Fruit fly (Drosophila melanogaster): ENCODE data around the gene FucT6.

The FucT6 gene

DNA sequence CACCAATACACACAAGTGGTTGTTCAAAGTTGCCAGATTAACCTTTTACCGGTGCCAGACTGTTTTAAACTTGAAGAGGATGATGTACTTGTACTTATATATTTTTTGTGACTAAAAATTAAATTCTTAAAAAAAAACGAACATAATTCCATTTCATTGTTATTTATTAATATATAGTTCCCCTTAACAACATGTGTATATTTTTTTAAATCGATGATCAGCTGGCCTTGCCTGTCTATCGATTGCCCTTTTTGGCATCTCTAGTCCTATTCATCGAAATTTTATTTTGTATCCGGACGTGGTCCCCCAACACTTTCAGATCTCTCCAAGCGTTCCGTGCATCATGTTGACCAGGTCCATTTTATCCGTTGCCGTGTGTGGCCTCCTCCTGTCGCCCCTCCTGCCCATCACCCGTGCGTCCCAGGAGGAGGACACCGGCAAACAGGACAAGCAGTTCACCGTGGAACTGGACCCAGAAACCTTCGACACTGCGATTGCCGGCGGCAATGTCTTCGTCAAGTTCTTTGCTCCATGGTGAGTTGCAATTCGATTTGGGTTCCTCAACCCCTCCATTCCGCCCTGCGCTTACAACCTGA, 7.1 kb upstream of the FucT6 start, which contains the start of gene prtp:
TSS of gene prtp (plus strand) at position 26 of the 596 bp plus-strand sequence.
- TF ChIP-seq CG8478 (optimal IDR thresholded peaks at IDR 0.05) (no peak), pan (optimal IDR thresholded peaks at IDR 0.05) (no peak), Dll (optimal IDR thresholded peaks at IDR 0.05) (no peak)

DNA sequence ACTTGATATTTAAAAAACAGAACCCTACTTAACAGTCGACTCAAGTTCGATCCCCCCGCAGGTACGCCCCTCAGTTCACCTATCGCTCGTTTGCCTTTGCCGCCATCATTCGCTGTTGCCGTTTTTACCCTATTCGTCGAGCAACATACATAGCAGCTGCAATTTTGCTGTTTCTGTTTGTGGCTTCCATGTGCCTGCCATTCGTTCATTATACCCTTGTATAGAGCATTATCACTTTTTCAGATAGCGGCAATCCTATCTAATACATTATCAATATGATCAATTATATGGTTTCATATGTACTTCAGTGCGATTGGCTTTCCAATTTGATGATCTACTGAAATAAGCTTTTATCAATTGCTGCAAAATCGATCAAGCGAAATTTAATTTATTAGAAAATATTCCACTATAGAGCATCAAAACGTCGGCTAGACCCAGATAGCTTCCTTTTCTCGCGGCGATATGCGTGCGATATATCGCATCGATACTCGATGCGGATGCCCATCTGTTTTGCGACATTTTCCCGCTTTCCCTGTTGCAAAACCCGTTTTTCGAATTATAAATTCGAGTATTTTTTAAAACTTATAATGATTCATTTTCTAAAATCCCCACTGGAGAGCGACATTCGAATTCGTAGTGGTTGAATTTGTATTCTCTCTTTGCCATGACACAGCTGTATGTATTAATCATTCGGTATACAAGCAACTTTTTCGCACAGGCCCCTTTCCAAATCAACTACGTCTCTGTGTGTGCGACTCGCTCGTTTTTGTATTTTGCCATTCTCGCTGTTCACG, 6.4 kb upstream of the FucT6 start:
- no peak for TF ChIP-seq usp (GFP tag; optimal IDR thresholded peaks at IDR 0.05)
- TF ChIP-seq psq (optimal IDR thresholded peaks at IDR 0.05): no peak
- TF ChIP-seq EcR (GFP tag; optimal IDR thresholded peaks at IDR 0.05): no peak
- TF ChIP-seq Dll (optimal IDR thresholded peaks at IDR 0.05): no peak
- TF ChIP-seq pan (optimal IDR thresholded peaks at IDR 0.05): no peak
- TF ChIP-seq CG8478 (optimal IDR thresholded peaks at IDR 0.05): no peak

DNA sequence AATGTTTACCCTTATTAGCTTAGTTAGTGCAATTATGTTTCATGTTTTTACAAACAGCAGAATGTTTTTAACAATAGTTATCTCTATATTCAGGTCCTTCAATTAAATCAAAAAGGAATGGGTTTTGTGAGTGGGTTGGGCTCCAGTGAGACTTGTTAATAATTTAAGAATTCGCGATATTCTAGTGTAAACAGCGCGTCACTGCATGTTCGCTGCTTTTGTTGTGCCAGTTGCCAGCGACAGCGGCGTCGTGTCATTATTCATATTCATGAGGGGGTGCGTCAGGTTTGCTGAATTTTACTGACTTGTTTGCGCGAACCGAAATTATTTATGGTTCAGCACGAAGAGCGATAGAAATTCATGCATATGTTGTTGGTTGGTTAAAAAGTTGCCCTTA, 5.5 kb upstream of the FucT6 start, which contains the start of gene Amun:
TSS of gene Amun (minus strand) at position 303 of the 397 bp plus-strand sequence.
- TF ChIP-seq Dll (optimal IDR thresholded peaks at IDR 0.05): no peak

DNA sequence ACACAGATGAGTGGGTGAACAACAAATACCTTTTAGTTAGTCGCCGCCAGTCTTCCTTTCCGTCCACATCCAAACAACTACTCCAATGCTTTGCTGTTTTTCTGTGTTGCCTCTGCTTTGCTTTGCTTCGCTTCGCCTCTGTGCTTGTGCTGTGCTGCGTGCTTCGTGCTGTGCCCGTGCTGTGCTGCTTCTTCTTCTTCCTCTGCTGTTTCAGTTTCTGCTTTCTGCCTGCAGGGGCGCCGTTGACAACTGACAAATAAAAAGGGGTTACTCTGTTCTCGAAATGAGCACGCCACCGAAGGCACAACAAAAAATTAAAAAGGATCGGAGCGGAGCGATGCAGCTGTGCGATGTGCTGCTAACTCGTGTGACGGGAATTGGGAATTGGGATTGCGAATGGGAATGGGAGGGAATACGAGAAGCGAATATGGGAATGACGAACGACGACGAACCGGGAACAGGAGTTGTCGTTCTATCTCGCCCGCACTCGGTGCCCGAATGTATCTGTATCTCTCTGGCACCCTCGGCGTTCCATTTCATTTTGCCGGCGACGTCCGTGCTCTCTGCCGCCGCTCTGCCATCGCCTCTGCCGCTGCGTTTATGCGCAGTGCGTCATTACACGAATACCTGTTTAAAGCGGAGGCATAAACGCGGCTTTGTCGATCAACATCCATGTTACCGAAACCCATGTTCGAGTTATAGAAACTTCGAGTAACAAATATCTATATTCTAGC, 4.9 kb upstream of the FucT6 start:
- TF ChIP-seq psq (optimal IDR thresholded peaks at IDR 0.05): peak; percentile 13
- TF ChIP-seq Dll (optimal IDR thresholded peaks at IDR 0.05): no peak
- TF ChIP-seq CG8478 (optimal IDR thresholded peaks at IDR 0.05): no peak

DNA sequence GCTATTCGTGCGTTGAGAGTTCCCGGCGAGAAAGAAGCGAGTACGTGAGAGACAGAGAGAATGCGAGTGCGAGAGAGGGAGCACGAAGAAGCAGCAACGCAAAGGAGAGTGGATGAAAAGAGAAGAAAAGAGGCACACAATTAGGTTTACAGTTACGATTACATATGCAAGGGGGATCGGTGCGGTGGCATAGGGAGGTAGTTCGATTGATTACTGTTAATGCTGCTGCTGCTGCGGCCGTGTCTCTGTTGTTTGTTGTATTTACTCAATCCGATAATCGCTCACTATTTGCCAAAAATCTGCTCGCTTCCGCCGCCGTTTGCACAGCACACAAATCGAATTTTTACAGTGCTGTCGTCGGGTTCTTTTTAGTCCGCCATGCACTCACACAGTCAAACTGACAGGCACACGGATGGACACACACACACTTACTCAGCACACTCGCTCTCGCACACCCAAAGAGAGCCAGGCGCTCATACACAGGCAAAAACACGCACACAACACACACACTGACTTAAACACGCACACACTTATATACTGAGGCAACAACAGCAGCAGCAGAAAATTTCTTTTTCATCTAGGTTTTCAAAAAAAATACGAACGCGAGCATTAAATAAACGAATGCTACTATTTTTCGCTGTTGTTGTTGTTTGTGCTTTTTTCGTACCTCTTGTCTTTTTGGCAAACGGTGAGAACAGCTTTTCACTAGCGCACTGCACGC, 4.2 kb upstream of the FucT6 start:
- TF ChIP-seq Dll (optimal IDR thresholded peaks at IDR 0.05): peak; percentile 52
- no peak for TF ChIP-seq psq (optimal IDR thresholded peaks at IDR 0.05)
- peak; percentile 83 for TF ChIP-seq CG8478 (optimal IDR thresholded peaks at IDR 0.05)

DNA sequence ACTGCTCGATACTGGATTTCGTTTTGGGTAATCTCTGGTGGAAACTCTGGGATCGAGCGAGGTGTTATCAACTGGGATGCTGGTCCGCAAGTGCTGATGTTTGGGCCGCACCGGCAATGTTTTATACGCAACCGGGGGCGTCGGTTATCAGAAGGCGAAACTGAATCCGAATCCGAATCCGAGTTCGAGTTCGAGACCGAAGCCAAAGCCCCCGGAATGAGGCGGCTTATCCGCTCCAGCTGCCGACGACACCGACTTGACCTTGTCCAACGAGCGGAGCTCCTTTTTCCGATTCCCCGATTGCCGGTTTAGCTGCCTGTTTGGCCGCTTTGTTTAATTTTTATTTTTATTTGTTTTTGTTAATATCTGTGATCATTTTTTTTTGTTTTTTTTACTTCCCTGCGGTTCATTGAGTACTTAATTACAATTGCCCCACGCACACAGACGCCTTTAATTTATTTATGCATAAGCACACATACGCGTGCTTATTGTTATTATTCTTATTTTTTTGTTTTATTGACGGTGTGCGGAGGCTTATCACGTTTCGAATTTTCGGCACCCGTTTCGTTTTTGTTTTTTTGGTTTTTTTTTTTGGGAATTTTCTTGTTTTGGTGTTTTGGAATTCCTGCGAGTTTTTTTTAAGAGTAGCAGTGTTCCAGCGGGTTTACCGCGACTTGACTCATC, 4.7 kb downstream of the FucT6 start, which contains the start of gene CG2444:
TSS of gene CG2444 (minus strand) at position 372 of the 684 bp plus-strand sequence.
- TF ChIP-seq Dll (optimal IDR thresholded peaks at IDR 0.05): no peak

DNA sequence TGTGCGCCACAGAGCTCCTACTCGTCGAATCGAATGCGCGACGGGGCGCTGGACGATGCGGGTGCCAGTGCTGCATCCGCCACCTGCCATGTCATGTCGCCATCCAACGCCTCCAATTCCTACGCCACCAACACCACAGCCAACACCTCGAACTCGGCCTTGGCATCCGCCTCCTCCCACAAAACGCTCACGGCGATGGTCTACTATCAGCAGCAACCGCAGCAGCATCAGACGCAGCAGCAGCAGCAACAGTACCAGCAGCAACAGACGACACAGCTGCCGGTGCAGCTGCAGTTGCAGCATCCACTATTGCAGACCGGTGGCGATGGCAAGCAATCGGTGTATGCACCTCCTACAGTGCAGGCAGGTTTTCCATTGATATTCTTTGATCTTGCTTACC, 9.0 kb downstream of the FucT6 start:
- TF ChIP-seq usp (GFP tag; optimal IDR thresholded peaks at IDR 0.05) (no peak), CG8478 (optimal IDR thresholded peaks at IDR 0.05) (no peak), EcR (GFP tag; optimal IDR thresholded peaks at IDR 0.05) (no peak), psq (optimal IDR thresholded peaks at IDR 0.05) (no peak), Dll (optimal IDR thresholded peaks at IDR 0.05) (no peak)

DNA sequence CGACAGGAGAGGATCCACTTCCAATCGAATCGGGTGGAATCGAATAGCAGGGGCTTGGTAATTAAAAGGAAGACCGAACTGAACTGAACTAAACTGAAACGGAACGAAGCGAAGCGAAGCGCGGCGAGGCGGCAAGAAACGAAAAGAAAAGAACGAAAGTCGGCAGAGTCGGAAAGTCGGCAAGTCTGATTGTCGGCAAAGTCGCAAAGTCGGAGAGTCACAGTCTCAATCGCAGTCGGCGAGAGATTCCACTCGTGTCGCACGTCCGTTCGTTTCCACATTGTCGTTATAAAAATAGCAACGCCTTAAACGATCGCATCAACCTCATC, 13.9 kb downstream of the FucT6 start:
- TF ChIP-seq psq (optimal IDR thresholded peaks at IDR 0.05) (no peak), CG8478 (optimal IDR thresholded peaks at IDR 0.05) (no peak), pan (optimal IDR thresholded peaks at IDR 0.05) (no peak), EcR (GFP tag; optimal IDR thresholded peaks at IDR 0.05) (no peak), usp (GFP tag; optimal IDR thresholded peaks at IDR 0.05) (no peak), Dll (optimal IDR thresholded peaks at IDR 0.05) (no peak)

DNA sequence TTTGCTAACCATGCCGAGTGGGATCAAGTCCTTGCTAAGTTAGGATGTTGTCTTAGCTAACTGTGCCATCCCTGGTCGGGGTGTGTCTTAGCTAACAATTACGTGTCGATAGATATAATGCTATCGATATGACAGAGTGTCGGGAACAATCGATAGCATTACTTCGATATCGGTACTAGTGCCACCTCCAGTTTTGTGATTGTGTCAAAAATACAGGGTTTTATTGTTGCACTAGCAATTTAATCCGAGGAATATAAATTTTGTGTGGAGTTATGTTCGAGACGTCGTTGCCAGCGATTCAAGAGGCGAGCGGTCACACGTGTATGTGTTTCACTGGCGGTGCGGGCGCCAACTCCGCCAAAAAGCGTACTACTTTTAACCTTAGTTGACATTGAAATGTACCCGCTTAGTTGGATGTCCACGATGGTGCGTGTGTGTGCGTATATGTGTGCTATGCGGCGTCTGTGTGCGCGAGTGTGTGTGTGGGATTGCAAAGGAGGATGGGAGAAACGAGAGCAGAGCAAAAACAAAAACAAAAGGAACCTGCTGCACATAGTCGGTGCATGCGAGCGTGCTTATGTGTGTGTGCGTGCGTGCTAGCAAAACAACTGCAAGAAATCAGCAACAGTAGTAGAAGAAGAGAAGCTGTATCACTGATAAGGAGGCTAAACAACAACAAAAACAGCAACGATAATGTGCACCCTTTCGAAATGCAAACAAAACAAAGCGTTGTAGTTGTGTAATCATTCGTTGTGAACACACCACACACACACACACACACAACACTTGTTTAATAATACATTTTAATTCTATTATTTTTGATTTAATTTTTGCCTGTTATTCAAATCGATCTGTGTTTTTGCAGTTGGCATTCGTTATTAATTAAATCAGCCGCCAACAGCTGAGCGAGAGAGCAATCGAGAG, 14.5 kb downstream of the FucT6 start, which contains the start of gene PhKgamma:
TSS of gene PhKgamma (plus strand) at position 179 of the 924 bp plus-strand sequence.
- TF ChIP-seq pan (optimal IDR thresholded peaks at IDR 0.05): no peak
- no peak for TF ChIP-seq CG8478 (optimal IDR thresholded peaks at IDR 0.05)
- TF ChIP-seq psq (optimal IDR thresholded peaks at IDR 0.05): no peak
- TF ChIP-seq usp (GFP tag; optimal IDR thresholded peaks at IDR 0.05): no peak
- TF ChIP-seq EcR (GFP tag; optimal IDR thresholded peaks at IDR 0.05): no peak
- no peak for TF ChIP-seq Dll (optimal IDR thresholded peaks at IDR 0.05)

DNA sequence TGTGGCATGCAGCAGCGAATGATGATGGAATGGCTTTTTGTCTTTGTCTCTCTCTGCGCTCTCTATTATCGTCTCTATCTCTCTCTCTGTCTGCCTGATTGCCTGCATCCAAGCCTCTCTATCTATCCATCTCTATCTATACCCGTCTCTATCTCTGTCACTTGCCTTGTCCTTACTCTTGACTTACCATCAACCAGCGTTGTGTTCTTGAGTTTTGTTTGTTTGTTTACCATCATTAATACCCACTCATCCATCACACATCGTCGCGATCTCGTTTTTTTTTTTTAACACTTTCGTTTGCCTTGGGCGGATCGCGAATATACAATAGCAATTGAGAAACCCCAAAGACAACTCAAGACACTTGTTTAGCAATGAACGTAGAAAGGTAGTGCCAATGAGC, 20.1 kb downstream of the FucT6 start:
- TF ChIP-seq pan (optimal IDR thresholded peaks at IDR 0.05): no peak
- no peak for TF ChIP-seq EcR (GFP tag; optimal IDR thresholded peaks at IDR 0.05)
- no peak for TF ChIP-seq psq (optimal IDR thresholded peaks at IDR 0.05)
- no peak for TF ChIP-seq Dll (optimal IDR thresholded peaks at IDR 0.05)
- TF ChIP-seq usp (GFP tag; optimal IDR thresholded peaks at IDR 0.05): no peak
- no peak for TF ChIP-seq CG8478 (optimal IDR thresholded peaks at IDR 0.05)
